Fruit fly (Drosophila melanogaster): ENCODE data around the gene CG43056.

Gene CG43056

DNA sequence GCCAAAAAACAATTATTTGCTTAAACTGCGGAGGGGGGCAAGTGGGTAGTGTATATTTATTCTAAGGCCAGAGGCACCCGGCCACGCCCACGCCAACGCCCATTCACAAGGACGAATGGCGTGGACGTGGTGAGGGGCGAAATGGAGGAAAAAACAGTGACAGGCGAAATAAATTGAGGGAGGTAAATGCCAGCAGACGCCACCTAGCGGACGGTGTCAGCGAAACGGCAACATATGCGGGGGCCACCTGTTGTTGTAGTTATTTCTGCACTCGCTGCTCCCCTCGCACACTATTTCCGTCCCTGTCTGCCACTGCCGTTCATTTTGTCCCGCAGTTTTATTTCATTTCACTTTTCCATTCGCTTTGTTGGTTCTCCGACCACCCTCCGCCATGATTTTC lies 19.6 kb upstream of the CG43056 start (continued):
- TF ChIP-seq CG3163 (GFP tag; optimal IDR thresholded peaks at IDR 0.05) (no peak), Hr51 (GFP tag; optimal IDR thresholded peaks at IDR 0.05) (no peak), CG17912 (GFP tag; optimal IDR thresholded peaks at IDR 0.05) (no peak), CG11723 (GFP tag; optimal IDR thresholded peaks at IDR 0.05) (no peak), luna (GFP tag; optimal IDR thresholded peaks at IDR 0.05) (no peak), CG8359 (GFP tag; optimal IDR thresholded peaks at IDR 0.05; ENCODE audit: borderline replicate concordance) (no peak), hth (optimal IDR thresholded peaks at IDR 0.05) (no peak), Ets97D (GFP tag; optimal IDR thresholded peaks at IDR 0.05) (no peak), Jarid2 (GFP tag; optimal IDR thresholded peaks at IDR 0.05) (no peak), onecut (GFP tag; IDR thresholded peaks at IDR 0.05) (peak; percentile 33; the same call in 1 of the 2 replicates), Aef1 (GFP tag; IDR thresholded peaks at IDR 0.05) (no peak; the same call in 2 of the 3 replicates), ttk (GFP tag; IDR thresholded peaks at IDR 0.05) (0 out of 2 replicates have a peak, but pooled peaks have one; percentile 38), HLH3B (GFP tag; IDR thresholded peaks at IDR 0.05) (0 out of 2 replicates have a peak, but pooled peaks have one; percentile 15), Bgb (GFP tag; IDR thresholded peaks at IDR 0.05; ENCODE audit: partially characterized antibody) (no peak)

DNA sequence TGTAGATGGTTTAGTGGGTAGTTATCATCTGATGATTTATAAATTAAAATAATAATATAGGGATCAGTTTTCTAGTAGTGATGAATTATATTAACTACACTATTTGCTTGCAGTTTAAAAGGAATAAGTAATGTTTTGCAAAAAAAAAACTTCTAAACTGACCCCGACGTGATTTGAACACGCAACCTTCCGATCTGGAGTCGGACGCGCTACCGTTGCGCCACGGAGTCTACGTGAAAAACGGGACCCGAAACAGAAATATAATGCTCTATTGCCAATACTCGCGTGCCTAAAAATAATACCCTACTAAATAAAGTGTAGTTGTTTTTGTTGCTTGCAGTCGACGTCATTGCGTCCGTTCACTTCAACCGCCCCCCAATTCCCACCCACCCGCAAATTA lies 18.8 kb upstream of the CG43056 start:
- no peak for TF ChIP-seq gce (GFP tag; IDR thresholded peaks at IDR 0.05)
- no peak for TF ChIP-seq grau (tag; optimal IDR thresholded peaks at IDR 0.05)
- TF ChIP-seq CG34376 (GFP tag; optimal IDR thresholded peaks at IDR 0.05), result no peak
- TF ChIP-seq wor (GFP tag; IDR thresholded peaks at IDR 0.05), result no peak
- TF ChIP-seq eve (GFP tag; optimal IDR thresholded peaks at IDR 0.05), result no peak
- no peak for TF ChIP-seq emc (GFP tag; optimal IDR thresholded peaks at IDR 0.05)
- TF ChIP-seq CG7963 (GFP tag; IDR thresholded peaks at IDR 0.05; ENCODE audit: partially characterized antibody), result peak; percentile 51; the same call in 2 of the 3 replicates
- TF ChIP-seq CG6654 (GFP tag; optimal IDR thresholded peaks at IDR 0.05), result no peak
- TF ChIP-seq twi (tag; optimal IDR thresholded peaks at IDR 0.05), result no peak
- TF ChIP-seq amos (GFP tag; IDR thresholded peaks at IDR 0.05; ENCODE audit: partially characterized antibody), result peak; percentile 67; the same call in 1 of the 2 replicates
- no peak for TF ChIP-seq Sry-β (GFP tag; optimal IDR thresholded peaks at IDR 0.05)
- TF ChIP-seq ro (GFP tag; IDR thresholded peaks at IDR 0.05), result no peak
- no peak for TF ChIP-seq CG30431 (GFP tag; optimal IDR thresholded peaks at IDR 0.05)
- TF ChIP-seq Myb (GFP tag; optimal IDR thresholded peaks at IDR 0.05), result no peak
- no peak for TF ChIP-seq CG2202 (tag; optimal IDR thresholded peaks at IDR 0.05)
- no peak for TF ChIP-seq CG30403 (GFP tag; optimal IDR thresholded peaks at IDR 0.05)
- TF ChIP-seq cas (GFP tag; IDR thresholded peaks at IDR 0.05), result no peak
- TF ChIP-seq tin (GFP tag; optimal IDR thresholded peaks at IDR 0.05), result no peak
- no peak for TF ChIP-seq CG10209 (GFP tag; optimal IDR thresholded peaks at IDR 0.05)
- TF ChIP-seq CG17568 (GFP tag; optimal IDR thresholded peaks at IDR 0.05), result no peak
- TF ChIP-seq CG7372 (GFP tag; IDR thresholded peaks at IDR 0.05), result no peak
- no peak for TF ChIP-seq CG9817 (tag; optimal IDR thresholded peaks at IDR 0.05)
- TF ChIP-seq bsh (GFP tag; optimal IDR thresholded peaks at IDR 0.05), result no peak
- 0 out of 2 replicates have a peak, but pooled peaks have one; percentile 4 for TF ChIP-seq slbo (GFP tag; IDR thresholded peaks at IDR 0.05)
- 0 out of 3 replicates have a peak, but pooled peaks have one; percentile 35 for TF ChIP-seq CG34224 (GFP tag; IDR thresholded peaks at IDR 0.05; ENCODE audit: partially characterized antibody)
- TF ChIP-seq CG1233 (GFP tag; optimal IDR thresholded peaks at IDR 0.05), result no peak
- TF ChIP-seq nmo (GFP tag; optimal IDR thresholded peaks at IDR 0.05), result no peak
- TF ChIP-seq esg (GFP tag; conservative IDR thresholded peaks at IDR 0.05), result no peak
- TF ChIP-seq CG16815 (GFP tag; optimal IDR thresholded peaks at IDR 0.05), result no peak
- no peak for TF ChIP-seq rib (GFP tag; IDR thresholded peaks at IDR 0.05)
- no peak for TF ChIP-seq Kr (GFP tag; optimal IDR thresholded peaks at IDR 0.05)
- TF ChIP-seq CkIIα-i1 (GFP tag; IDR thresholded peaks at IDR 0.05), result no peak
- peak; percentile 46; the same call in 1 of the 2 replicates for TF ChIP-seq nerfin-2 (GFP tag; IDR thresholded peaks at IDR 0.05; ENCODE audit: partially characterized antibody)
- TF ChIP-seq trem (tag; optimal IDR thresholded peaks at IDR 0.05), result no peak
- TF ChIP-seq Bdp1 (GFP tag; optimal IDR thresholded peaks at IDR 0.05), result peak; percentile 93
- no peak for TF ChIP-seq ftz-f1 (GFP tag; optimal IDR thresholded peaks at IDR 0.05)
- no peak for TF ChIP-seq bab2 (GFP tag; optimal IDR thresholded peaks at IDR 0.05)

Measured in whole organism, embryonic.